Worm (Caenorhabditis elegans) whole organism, mixed stage, embryonic: ENCODE results near the gene tag-18.

Source experiments
- M03D4.4 ChIP-seq: sonication (generic microtip); optimal IDR thresholded peaks from 2 replicates; lab custom pipeline; 2017; ENCODE audit warnings: mild to moderate bottlenecking, missing genetic modification characterization, missing compliant biosample characterization
- bed-3 ChIP-seq: fragments of 200-800 bp; sonication (Bioruptor generic); optimal IDR thresholded peaks from 3 replicates; lab custom pipeline; 2018; ENCODE audit warnings: mild to moderate bottlenecking, missing genetic modification characterization, moderate library complexity, missing compliant biosample characterization
- blmp-1 ChIP-seq: fragments of 150-350 bp; optimal IDR thresholded peaks from 2 replicates; lab custom pipeline; 2014; ENCODE audit warnings: missing biosample characterization, missing genetic modification characterization
- ceh-39 ChIP-seq: fragments of 150-350 bp; optimal IDR thresholded peaks from 2 replicates; lab custom pipeline; 2014; ENCODE audit warnings: missing biosample characterization, missing genetic modification characterization
- ceh-43 ChIP-seq: fragments of 200-800 bp; sonication (Bioruptor generic); optimal IDR thresholded peaks from 2 replicates; lab custom pipeline; 2018; ENCODE audit warnings: mild to moderate bottlenecking, missing genetic modification characterization, moderate library complexity, missing compliant biosample characterization
- ceh-83 ChIP-seq: fragments of 200-800 bp; sonication (Bioruptor generic); optimal IDR thresholded peaks from 2 replicates; lab custom pipeline; 2018; ENCODE audit warnings: mild to moderate bottlenecking, missing genetic modification characterization, missing compliant biosample characterization
- ces-1 ChIP-seq: fragments of 150-350 bp; optimal IDR thresholded peaks from 2 replicates; lab custom pipeline; 2014; ENCODE audit warnings: missing biosample characterization, missing genetic modification reagents, missing genetic modification characterization
- cnd-1 ChIP-seq: fragments of 200-800 bp; sonication (Bioruptor generic); optimal IDR thresholded peaks from 2 replicates; lab custom pipeline; 2018; ENCODE audit warnings: mild to moderate bottlenecking, missing genetic modification characterization, missing compliant biosample characterization
- drap-1 ChIP-seq: fragments of 200-800 bp; sonication (Bioruptor generic); optimal IDR thresholded peaks from 3 replicates; lab custom pipeline; 2018; ENCODE audit warnings: mild to moderate bottlenecking, missing genetic modification characterization, missing compliant biosample characterization
- elt-1 ChIP-seq: sonication (generic microtip); optimal IDR thresholded peaks from 2 replicates; lab custom pipeline; 2017; ENCODE audit warnings: missing genetic modification characterization, mild to moderate bottlenecking, missing compliant biosample characterization, antibody characterized with exemption, moderate library complexity, borderline replicate concordance; ENCODE audit not compliant: insufficient read depth
- flh-1 ChIP-seq: fragments of 200-800 bp; sonication (Bioruptor generic); optimal IDR thresholded peaks from 2 replicates; lab custom pipeline; 2018; ENCODE audit warnings: mild to moderate bottlenecking, missing genetic modification characterization, moderate library complexity, missing compliant biosample characterization
- ham-2 ChIP-seq: fragments of 200-800 bp; sonication (Bioruptor generic); optimal IDR thresholded peaks from 2 replicates; lab custom pipeline; 2018; ENCODE audit warnings: mild to moderate bottlenecking, missing genetic modification characterization, missing compliant biosample characterization
- hlh-1 ChIP-seq: fragments of 150-350 bp; optimal IDR thresholded peaks from 2 replicates; lab custom pipeline; 2014; ENCODE audit warnings: missing biosample characterization, missing genetic modification reagents, missing genetic modification characterization
- lin-13 ChIP-seq: fragments of 150-350 bp; optimal IDR thresholded peaks from 2 replicates; lab custom pipeline; 2014; ENCODE audit warnings: missing biosample characterization, missing genetic modification characterization
- lin-32 ChIP-seq: fragments of 200-800 bp; sonication (Bioruptor generic); optimal IDR thresholded peaks from 2 replicates; lab custom pipeline; 2018; ENCODE audit warnings: mild to moderate bottlenecking, missing genetic modification characterization, missing compliant biosample characterization
- mab-5 ChIP-seq: fragments of 150-350 bp; optimal IDR thresholded peaks from 2 replicates; lab custom pipeline; 2014; ENCODE audit warnings: missing biosample characterization, missing genetic modification characterization
- mep-1 ChIP-seq: fragments of 150-350 bp; optimal IDR thresholded peaks from 2 replicates; lab custom pipeline; 2017; ENCODE audit warnings: missing biosample characterization, missing genetic modification reagents, missing genetic modification characterization, inconsistent platforms
- mls-2 ChIP-seq: sonication (generic microtip); optimal IDR thresholded peaks from 2 replicates; lab custom pipeline; 2016; ENCODE audit warnings: mild to moderate bottlenecking, missing genetic modification characterization, moderate library complexity, missing compliant biosample characterization
- nhr-12 ChIP-seq: fragments of 150-350 bp; optimal IDR thresholded peaks from 2 replicates; lab custom pipeline; 2014; ENCODE audit warnings: missing biosample characterization, missing genetic modification characterization
- nhr-2 ChIP-seq: fragments of 150-350 bp; optimal IDR thresholded peaks from 2 replicates; lab custom pipeline; 2014; ENCODE audit warnings: missing biosample characterization, missing genetic modification characterization
- nhr-237 ChIP-seq: fragments of 150-350 bp; optimal IDR thresholded peaks from 2 replicates; lab custom pipeline; 2014; ENCODE audit warnings: missing biosample characterization, missing genetic modification characterization
- nhr-28 ChIP-seq: fragments of 150-350 bp; optimal IDR thresholded peaks from 2 replicates; lab custom pipeline; 2014; ENCODE audit warnings: missing biosample characterization, missing genetic modification characterization
- nhr-76 ChIP-seq: sonication (generic microtip); optimal IDR thresholded peaks from 2 replicates; lab custom pipeline; 2017; ENCODE audit warnings: missing biosample characterization, missing genetic modification characterization
- pha-4 ChIP-seq: fragments of 150-350 bp; optimal IDR thresholded peaks from 2 replicates; lab custom pipeline; 2018; ENCODE audit warnings: missing biosample characterization, missing genetic modification reagents, missing genetic modification characterization
- sem-2 ChIP-seq: fragments of 200-800 bp; sonication (Bioruptor generic); optimal IDR thresholded peaks from 2 replicates; lab custom pipeline; 2018; ENCODE audit warnings: mild to moderate bottlenecking, missing genetic modification characterization, missing compliant biosample characterization
- snpc-4 ChIP-seq: fragments of 150-350 bp; optimal IDR thresholded peaks from 2 replicates; lab custom pipeline; 2014; ENCODE audit warnings: missing biosample characterization, missing genetic modification characterization
- sptf-1 ChIP-seq: sonication (generic microtip); optimal IDR thresholded peaks from 2 replicates; lab custom pipeline; 2017; ENCODE audit warnings: mild to moderate bottlenecking, missing genetic modification characterization, moderate library complexity, missing compliant biosample characterization
- tbx-8 ChIP-seq: fragments of 200-800 bp; sonication (Bioruptor generic); optimal IDR thresholded peaks from 2 replicates; lab custom pipeline; 2018; ENCODE audit warnings: mild to moderate bottlenecking, missing genetic modification characterization, moderate library complexity, missing compliant biosample characterization
- unc-120 ChIP-seq: sonication (generic microtip); optimal IDR thresholded peaks from 2 replicates; lab custom pipeline; 2017; ENCODE audit warnings: missing genetic modification characterization, missing compliant biosample characterization; ENCODE audit not compliant: poor library complexity, severe bottlenecking
- unc-39 ChIP-seq: fragments of 150-350 bp; optimal IDR thresholded peaks from 2 replicates; lab custom pipeline; 2014; ENCODE audit warnings: missing biosample characterization, missing genetic modification characterization
- unc-62 ChIP-seq: fragments of 150-350 bp; optimal IDR thresholded peaks from 2 replicates; lab custom pipeline; 2014; ENCODE audit warnings: missing biosample characterization, missing genetic modification reagents, missing genetic modification characterization
- zip-8 ChIP-seq: fragments of 150-350 bp; optimal IDR thresholded peaks from 2 replicates; lab custom pipeline; 2014; ENCODE audit warnings: missing biosample characterization, missing genetic modification characterization
- ztf-11 ChIP-seq: fragments of 150-350 bp; optimal IDR thresholded peaks from 2 replicates; lab custom pipeline; 2014; ENCODE audit warnings: missing biosample characterization, missing genetic modification characterization

Gene tag-18

DNA sequence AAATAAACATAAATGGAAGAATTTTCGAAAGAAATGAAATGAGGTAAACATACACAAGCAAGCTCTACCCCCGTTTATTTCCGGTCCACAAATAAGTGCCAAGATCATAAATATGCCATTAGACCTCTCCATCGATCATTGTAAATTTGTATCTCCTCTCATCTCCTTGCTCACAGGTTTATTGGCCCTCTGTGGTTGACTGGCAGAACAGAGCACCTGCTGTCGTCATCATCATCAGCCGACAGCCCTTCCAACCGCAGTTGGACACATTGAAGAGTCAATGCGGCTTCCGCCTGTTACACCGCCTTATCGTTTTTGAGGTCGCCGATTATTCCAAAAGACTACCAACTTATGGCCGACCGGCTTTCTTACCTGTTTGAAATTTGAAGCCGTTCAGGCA lies 4.8 kb upstream of the tag-18 start:
- TF ChIP-seq M03D4.4: no peak
- TF ChIP-seq unc-62: peak; percentile 85
- TF ChIP-seq hlh-1 (tag; lab: Kevin White, UChicago): peak; percentile 88
- TF ChIP-seq nhr-28 (tag; lab: Kevin White, UChicago): no peak
- no peak for TF ChIP-seq ztf-11 (tag; lab: Kevin White, UChicago)
- TF ChIP-seq sptf-1 (tag; lab: Kevin White, UChicago): no peak
- peak; percentile 66 for TF ChIP-seq nhr-2 (tag; lab: Kevin White, UChicago)
- TF ChIP-seq, all 35 proteins: peak for 3

DNA sequence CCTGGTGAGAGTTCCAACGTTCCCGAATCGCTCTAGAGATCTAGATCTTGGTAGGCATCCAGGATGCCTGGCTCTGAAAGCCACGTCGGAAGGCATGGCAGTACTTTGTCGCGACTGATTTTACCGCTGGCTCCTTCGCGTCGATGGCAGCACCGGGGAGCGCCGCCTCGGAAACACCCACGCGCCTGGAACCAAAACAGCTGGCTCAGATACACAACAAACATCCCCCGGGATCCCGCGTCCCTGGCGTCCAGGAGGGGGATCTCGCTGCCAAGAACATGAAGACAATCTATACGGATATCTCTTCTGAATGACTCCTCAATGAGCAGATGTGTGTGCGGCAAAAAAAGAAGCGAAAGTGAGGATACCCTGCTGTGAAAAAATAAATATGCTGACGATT lies 515 bp downstream of the tag-18 start:
- peak; percentile 73 for TF ChIP-seq hlh-1 (tag; lab: Kevin White, UChicago)
- no peak for TF ChIP-seq nhr-12 (tag; lab: Kevin White, UChicago)

- TF ChIP-seq ces-1 (GFP tag; lab: Kevin White, UChicago): no peak
- TF ChIP-seq ham-2 (GFP tag; lab: Kevin White, UChicago): no peak
- TF ChIP-seq blmp-1: no peak
- TF ChIP-seq cnd-1: no peak
- TF ChIP-seq pha-4 (tag; lab: Kevin White, UChicago): no peak
- TF ChIP-seq ztf-11 (tag; lab: Kevin White, UChicago): no peak
- TF ChIP-seq sem-2: no peak
- no peak for TF ChIP-seq nhr-76
- TF ChIP-seq ceh-39: no peak
- TF ChIP-seq drap-1: no peak
- no peak for TF ChIP-seq zip-8
- no peak for TF ChIP-seq sptf-1 (tag; lab: Kevin White, UChicago)
- no peak for TF ChIP-seq mab-5 (tag; lab: Kevin White, UChicago)
- TF ChIP-seq mls-2 (tag; lab: Kevin White, UChicago): no peak
- TF ChIP-seq nhr-2 (tag; lab: Kevin White, UChicago): no peak
- TF ChIP-seq nhr-12 (tag; lab: Kevin White, UChicago): no peak
- TF ChIP-seq nhr-237 (tag; lab: Kevin White, UChicago): no peak
- no peak for TF ChIP-seq ceh-83 (GFP tag; lab: Kevin White, UChicago)
- TF ChIP-seq mep-1: no peak
- TF ChIP-seq, all 35 proteins: peak for 0
Observed at ce11 chrX:3728970-3729369, 4.9 kb downstream of the tag-18 start, which contains the start of gene aex-4. aex-4 (plus strand) TSS chrX:3729281.

ce11 chrX:3727274-3727673 lies 6.6 kb downstream of the tag-18 start, which contains the start of gene nlp-1:
nlp-1 (plus strand) TSS chrX:3727574.
- TF ChIP-seq tbx-8 (GFP tag; lab: Kevin White, UChicago) (no peak), nhr-237 (tag; lab: Kevin White, UChicago) (no peak), lin-32 (GFP tag; lab: Kevin White, UChicago) (no peak), sptf-1 (tag; lab: Kevin White, UChicago) (no peak), M03D4.4 (no peak), flh-1 (no peak), unc-120 (tag; lab: Kevin White, UChicago) (no peak), nhr-76 (no peak), lin-13 (tag; lab: Kevin White, UChicago) (no peak), mls-2 (tag; lab: Kevin White, UChicago) (no peak), nhr-12 (tag; lab: Kevin White, UChicago) (no peak), ceh-39 (no peak), zip-8 (no peak), unc-39 (tag; lab: Kevin White, UChicago) (no peak), ceh-43 (GFP tag; lab: Kevin White, UChicago) (no peak), sem-2 (no peak), hlh-1 (tag; lab: Kevin White, UChicago) (no peak)
- TF ChIP-seq, all 35 proteins: peak for 0

DNA sequence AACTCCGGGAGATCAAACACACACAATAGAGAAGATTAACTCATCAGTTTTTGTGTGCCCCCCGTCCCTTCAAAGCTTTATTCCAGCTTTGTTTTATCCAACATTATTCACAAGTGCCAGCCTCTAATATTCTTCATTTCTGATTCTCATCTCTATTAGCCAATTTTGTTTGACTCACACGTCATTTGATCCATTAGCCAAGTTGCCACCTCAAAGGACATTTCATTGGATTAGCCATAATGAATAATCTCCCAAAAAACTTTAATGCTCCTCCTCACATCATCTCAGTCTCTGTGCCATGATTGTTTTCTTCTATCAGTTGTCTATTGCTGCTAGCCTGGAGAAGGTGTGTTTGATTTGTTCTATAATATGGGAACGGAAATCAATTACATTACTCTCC lies 8.4 kb downstream of the tag-18 start:
- TF ChIP-seq unc-39 (tag; lab: Kevin White, UChicago) (no peak), mls-2 (tag; lab: Kevin White, UChicago) (no peak)

DNA sequence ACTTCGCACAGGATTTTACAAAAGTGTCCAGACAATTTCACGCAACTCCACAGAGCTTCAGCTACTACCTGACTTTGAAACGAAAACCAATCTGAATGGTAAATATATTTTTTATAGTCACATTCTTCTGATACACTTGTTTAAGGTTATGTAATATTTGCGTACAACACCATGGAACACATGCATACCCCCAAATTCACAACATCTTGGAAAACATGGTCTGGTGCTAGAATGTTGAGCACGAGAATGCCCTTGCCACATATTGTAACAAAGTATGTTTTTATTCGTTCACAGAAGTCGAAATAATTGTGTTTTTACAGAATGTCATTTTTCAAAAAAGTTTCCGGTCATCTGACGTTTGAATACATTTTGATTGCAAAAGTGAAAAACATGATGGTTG lies 18.0 kb downstream of the tag-18 start:
- TF ChIP-seq ces-1 (GFP tag; lab: Kevin White, UChicago) (no peak), lin-13 (tag; lab: Kevin White, UChicago) (no peak), nhr-2 (tag; lab: Kevin White, UChicago) (no peak), nhr-12 (tag; lab: Kevin White, UChicago) (no peak), unc-120 (tag; lab: Kevin White, UChicago) (no peak), nhr-28 (tag; lab: Kevin White, UChicago) (no peak), bed-3 (GFP tag; lab: Kevin White, UChicago) (no peak), M03D4.4 (no peak), drap-1 (no peak), unc-39 (tag; lab: Kevin White, UChicago) (no peak), elt-1 (tag; lab: Kevin White, UChicago) (no peak), zip-8 (no peak), pha-4 (tag; lab: Kevin White, UChicago) (no peak), snpc-4 (tag; lab: Kevin White, UChicago) (no peak)
